Fruit fly (Drosophila melanogaster) whole organism, wandering third instar larva: ENCODE results near the gene BNIP3.

Source experiments
- Abd-B ChIP-seq: fragments of >200 bp; optimal IDR thresholded peaks from 2 replicates; lab custom pipeline; 2017; ENCODE audit warnings: missing biosample characterization, missing genetic modification characterization
- CG32264 ChIP-seq: fragments of 200-800 bp; sonication (Bioruptor generic); optimal IDR thresholded peaks from 2 replicates; lab custom pipeline; 2016; ENCODE audit warnings: missing biosample characterization, missing genetic modification characterization
- CG9705 ChIP-seq: fragments of 200-800 bp; sonication (Bioruptor generic); optimal IDR thresholded peaks from 2 replicates; lab custom pipeline; 2018; ENCODE audit warnings: missing biosample characterization, mild to moderate bottlenecking, missing genetic modification characterization
- CrebA ChIP-seq: fragments of 200-800 bp; sonication (Bioruptor generic); optimal IDR thresholded peaks from 2 replicates; lab custom pipeline; 2016; ENCODE audit warnings: missing biosample characterization, mild to moderate bottlenecking, missing genetic modification characterization, borderline replicate concordance
- Dfd ChIP-seq: fragments of >200 bp; optimal IDR thresholded peaks from 2 replicates; lab custom pipeline; 2017; ENCODE audit warnings: missing biosample characterization, missing genetic modification characterization
- Dif ChIP-seq: fragments of 200-275, 200-300 bp; sonication (Bioruptor generic); optimal IDR thresholded peaks from 2 replicates; lab custom pipeline; 2018; ENCODE audit warnings: missing biosample characterization, missing genetic modification characterization; ENCODE audit not compliant: partially characterized antibody
- GATAd ChIP-seq: sonication (Bioruptor generic); optimal IDR thresholded peaks from 2 replicates; lab custom pipeline; 2016; ENCODE audit warnings: missing biosample characterization, missing genetic modification characterization
- HLH106 ChIP-seq: fragments of 200-800 bp; optimal IDR thresholded peaks from 3 replicates; lab custom pipeline; 2019; ENCODE audit warnings: missing biosample characterization, mild to moderate bottlenecking, missing genetic modification characterization, moderate library complexity
- Hnf4 ChIP-seq: fragments of 200-800 bp; sonication (Bioruptor generic); optimal IDR thresholded peaks from 2 replicates; lab custom pipeline; 2016; ENCODE audit warnings: missing biosample characterization, mild to moderate bottlenecking, missing genetic modification characterization
- Hr78 ChIP-seq: fragments of >200 bp; optimal IDR thresholded peaks from 2 replicates; lab custom pipeline; 2017; ENCODE audit warnings: missing biosample characterization, missing genetic modification characterization
- Hr83 ChIP-seq: fragments of 200-300 bp; sonication (Bioruptor generic); optimal IDR thresholded peaks from 2 replicates; lab custom pipeline; 2016; ENCODE audit warnings: missing biosample characterization, mild to moderate bottlenecking, missing genetic modification characterization, moderate library complexity; ENCODE audit not compliant: poor library complexity, severe bottlenecking
- Jra ChIP-seq: sonication (Bioruptor generic); optimal IDR thresholded peaks from 2 replicates; lab custom pipeline; 2016; ENCODE audit warnings: missing biosample characterization, missing genetic modification characterization
- Mio ChIP-seq: sonication (Bioruptor generic); optimal IDR thresholded peaks from 2 replicates; lab custom pipeline; 2016; ENCODE audit warnings: missing biosample characterization, missing genetic modification characterization
- Myc ChIP-seq: fragments of >200 bp; optimal IDR thresholded peaks from 2 replicates; lab custom pipeline; 2017
- N ChIP-seq: fragments of >200 bp; optimal IDR thresholded peaks from 2 replicates; lab custom pipeline; 2018; ENCODE audit warnings: missing biosample characterization, missing external identifiers, missing genetic modification characterization
- OdsH ChIP-seq: fragments of 200-800 bp; sonication (Bioruptor generic); optimal IDR thresholded peaks from 2 replicates; lab custom pipeline; 2016; ENCODE audit warnings: missing biosample characterization, mild to moderate bottlenecking, missing genetic modification characterization
- Rel ChIP-seq, 2 experiments: fragments of 200-800 bp; sonication (Bioruptor generic) in 1 of 2; optimal IDR thresholded peaks; 2 replicates in 1 of 2; 3 replicates in 1 of 2; lab custom pipeline; 2016 to 2019; ENCODE audit warnings: mild to moderate bottlenecking in 2 of 2, missing biosample characterization in 2 of 2, missing genetic modification characterization in 2 of 2, moderate library complexity in 1 of 2
- Sp1 ChIP-seq: fragments of 200-800 bp; sonication (Bioruptor generic); optimal IDR thresholded peaks from 3 replicates; lab custom pipeline; 2019; ENCODE audit warnings: missing biosample characterization, mild to moderate bottlenecking, missing genetic modification characterization, moderate library complexity
- Vsx2 ChIP-seq: fragments of 200-300, 225-300 bp; sonication (Bioruptor generic); optimal IDR thresholded peaks from 2 replicates; lab custom pipeline; 2018; ENCODE audit warnings: missing biosample characterization, missing genetic modification characterization; ENCODE audit not compliant: partially characterized antibody
- br ChIP-seq: fragments of 200-800 bp; sonication (Bioruptor generic); optimal IDR thresholded peaks from 2 replicates; lab custom pipeline; 2016; ENCODE audit warnings: missing biosample characterization, missing genetic modification characterization
- brk ChIP-seq: fragments of 200-800 bp; sonication (Bioruptor generic); optimal IDR thresholded peaks from 2 replicates; lab custom pipeline; 2016; ENCODE audit warnings: missing biosample characterization, mild to moderate bottlenecking, missing genetic modification characterization
- dl ChIP-seq, 2 experiments: fragments of 175-275, 200-275 bp in 1 of 2; fragments of 200-275 bp in 1 of 2; sonication (Bioruptor generic); optimal IDR thresholded peaks; lab custom pipeline; 2018; ENCODE audit warnings: mild to moderate bottlenecking in 2 of 2, missing biosample characterization in 2 of 2, missing genetic modification characterization in 2 of 2, moderate library complexity in 2 of 2; ENCODE audit not compliant: partially characterized antibody in 2 of 2, insufficient read depth in 1 of 2
- dmrt93B ChIP-seq: fragments of 200-800 bp; sonication (Bioruptor generic); optimal IDR thresholded peaks from 2 replicates; lab custom pipeline; 2018; ENCODE audit warnings: missing biosample characterization, mild to moderate bottlenecking, missing genetic modification characterization
- dsf ChIP-seq: sonication (Bioruptor generic); optimal IDR thresholded peaks from 2 replicates; lab custom pipeline; 2016; ENCODE audit warnings: missing biosample characterization, missing genetic modification characterization, borderline replicate concordance
- ey ChIP-seq: fragments of 200-800 bp; sonication (Bioruptor generic); optimal IDR thresholded peaks from 2 replicates; lab custom pipeline; 2016; ENCODE audit warnings: missing biosample characterization, missing genetic modification characterization
- foxo ChIP-seq, 2 experiments: fragments of 200-800 bp; sonication (Bioruptor generic); optimal IDR thresholded peaks; 2 replicates in 1 of 2; 3 replicates in 1 of 2; lab custom pipeline; 2016 to 2017; ENCODE audit warnings: missing biosample characterization in 2 of 2, missing genetic modification characterization in 2 of 2
- fru ChIP-seq: fragments of 200-800 bp; sonication (Bioruptor generic); optimal IDR thresholded peaks from 3 replicates; lab custom pipeline; 2016; ENCODE audit warnings: missing biosample characterization, mild to moderate bottlenecking, missing genetic modification characterization
- h ChIP-seq: fragments of 200-800 bp; sonication (Bioruptor generic); optimal IDR thresholded peaks from 3 replicates; lab custom pipeline; 2016; ENCODE audit warnings: missing biosample characterization, mild to moderate bottlenecking, missing genetic modification characterization
- jim ChIP-seq: fragments of 175-275, 200-325 bp; sonication (Bioruptor generic); optimal IDR thresholded peaks from 2 replicates; lab custom pipeline; 2016; ENCODE audit warnings: missing biosample characterization, mild to moderate bottlenecking, missing genetic modification characterization
- lola ChIP-seq: fragments of >200 bp; optimal IDR thresholded peaks from 2 replicates; lab custom pipeline; 2017; ENCODE audit warnings: missing biosample characterization, missing genetic modification characterization
- pan ChIP-seq: fragments of >200 bp; optimal IDR thresholded peaks from 2 replicates; lab custom pipeline; 2017
- psq ChIP-seq: fragments of 200-800 bp; sonication (Bioruptor generic); optimal IDR thresholded peaks from 3 replicates; lab custom pipeline; 2017; ENCODE audit warnings: missing biosample characterization, mild to moderate bottlenecking, missing genetic modification characterization, moderate library complexity
- rgr ChIP-seq: fragments of 200-800 bp; sonication (Bioruptor generic); optimal IDR thresholded peaks from 3 replicates; lab custom pipeline; 2016; ENCODE audit warnings: missing biosample characterization, mild to moderate bottlenecking, missing genetic modification characterization
- sage ChIP-seq: fragments of 200-800 bp; sonication (Bioruptor generic); optimal IDR thresholded peaks from 2 replicates; lab custom pipeline; 2016; ENCODE audit warnings: missing biosample characterization, mild to moderate bottlenecking, missing genetic modification characterization
- sv ChIP-seq: fragments of 200-800 bp; sonication (Bioruptor generic); optimal IDR thresholded peaks from 3 replicates; lab custom pipeline; 2016; ENCODE audit warnings: missing biosample characterization, missing genetic modification characterization
- tai ChIP-seq: sonication (Bioruptor generic); optimal IDR thresholded peaks from 2 replicates; lab custom pipeline; 2016; ENCODE audit warnings: missing biosample characterization, missing genetic modification characterization
- usp ChIP-seq: fragments of >200 bp; optimal IDR thresholded peaks from 2 replicates; lab custom pipeline; 2017; ENCODE audit warnings: missing biosample characterization, missing genetic modification characterization
- woc ChIP-seq: sonication (Bioruptor generic); optimal IDR thresholded peaks from 2 replicates; lab custom pipeline; 2016; ENCODE audit warnings: missing biosample characterization, mild to moderate bottlenecking, missing genetic modification characterization

BNIP3 gene

DNA sequence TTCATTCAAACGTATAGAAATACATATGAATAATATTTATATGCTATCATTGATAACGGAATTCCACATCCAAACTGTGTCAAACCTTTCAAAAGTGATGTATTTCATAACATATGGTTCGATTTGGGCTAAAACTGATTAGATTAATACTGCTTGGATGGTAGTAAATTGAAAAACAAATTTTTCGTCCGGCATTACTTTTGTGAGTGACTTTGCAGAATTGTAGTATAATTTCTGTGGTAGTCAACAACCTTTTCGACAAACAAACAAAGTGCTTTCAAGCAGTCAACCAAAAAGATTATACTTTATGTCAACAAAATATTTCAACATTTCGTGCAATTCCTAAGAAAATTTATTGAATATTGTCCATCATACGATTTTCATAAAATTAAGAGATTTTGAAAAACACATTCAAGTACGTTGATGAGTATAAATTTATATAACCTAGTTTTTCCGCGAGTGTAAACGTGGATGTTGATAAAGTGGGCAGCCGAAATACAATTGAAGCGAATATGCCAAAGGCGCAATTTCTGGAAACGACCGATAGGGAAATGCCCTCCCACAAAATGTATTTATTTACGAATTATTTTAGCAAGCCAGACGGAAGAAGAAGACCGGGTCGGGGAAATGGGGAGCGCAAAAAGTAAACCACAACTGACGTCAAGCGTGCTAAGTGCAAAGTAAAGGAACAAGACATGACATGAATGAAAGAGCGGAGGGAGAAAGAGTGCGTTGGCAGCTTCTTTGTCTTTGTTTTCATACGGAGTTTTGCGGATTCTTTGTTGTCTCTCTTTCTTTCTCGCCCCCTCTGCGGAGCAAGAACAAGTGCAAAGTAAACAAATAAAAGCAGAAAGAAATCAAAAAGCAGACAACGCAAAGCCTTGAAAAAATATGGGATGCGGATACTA, 1.0 kb downstream of the BNIP3 start:
- TF ChIP-seq Abd-B (GFP tag; lab: Kevin White, UChicago) (no peak), jim (peak; percentile 82), Hr78 (GFP tag; lab: Kevin White, UChicago) (no peak), Vsx2 (GFP tag; lab: Kevin White, UChicago) (no peak), CG32264 (GFP tag; lab: Kevin White, UChicago) (no peak), foxo (GFP tag; optimal IDR thresholded peaks at IDR 0.05; lab: Kevin White, UChicago) (peak; percentile 56 to 60), tai (peak; percentile 41), ey (GFP tag; lab: Kevin White, UChicago) (peak; percentile 67), Myc (lab: Kevin White, UChicago) (no peak), OdsH (GFP tag; lab: Kevin White, UChicago) (peak; percentile 52), Dif (GFP tag; lab: Kevin White, UChicago) (peak; percentile 36), lola (GFP tag; lab: Kevin White, UChicago) (no peak), Jra (GFP tag; lab: Kevin White, UChicago) (no peak), dl (GFP tag; optimal IDR thresholded peaks at IDR 0.05; lab: Kevin White, UChicago; ENCODE audit: insufficient read depth in 1 of 2, partially characterized antibody in 2 of 2) (no peak), brk (GFP tag; lab: Kevin White, UChicago) (no peak), br (GFP tag; lab: Kevin White, UChicago) (peak; percentile 39), rgr (GFP tag; lab: Kevin White, UChicago) (peak; percentile 54), dsf (GFP tag; lab: Kevin White, UChicago) (no peak), Hr83 (peak; percentile 13), dmrt93B (GFP tag; lab: Kevin White, UChicago) (peak; percentile 8), CrebA (no peak), Rel (GFP tag; optimal IDR thresholded peaks at IDR 0.05; lab: Kevin White, UChicago) (no peak), Rel (tag; optimal IDR thresholded peaks at IDR 0.05; lab: Kevin White, UChicago) (peak; percentile 85), pan (no peak), h (GFP tag; lab: Kevin White, UChicago) (peak; percentile 32), Mio (GFP tag; lab: Kevin White, UChicago) (peak; percentile 11), sage (no peak), fru (GFP tag; lab: Kevin White, UChicago) (peak; percentile 78), Sp1 (peak; percentile 35), woc (GFP tag; lab: Kevin White, UChicago) (peak; percentile 11), Dfd (GFP tag; lab: Kevin White, UChicago) (no peak), HLH106 (tag; lab: Kevin White, UChicago) (peak; percentile 49), Hnf4 (peak; percentile 24), N (GFP tag; lab: Kevin White, UChicago) (no peak), sv (no peak), psq (GFP tag; lab: Kevin White, UChicago) (peak; percentile 100), GATAd (GFP tag; lab: Kevin White, UChicago) (no peak), usp (GFP tag; lab: Kevin White, UChicago) (no peak), CG9705 (GFP tag; lab: Kevin White, UChicago) (no peak)

DNA sequence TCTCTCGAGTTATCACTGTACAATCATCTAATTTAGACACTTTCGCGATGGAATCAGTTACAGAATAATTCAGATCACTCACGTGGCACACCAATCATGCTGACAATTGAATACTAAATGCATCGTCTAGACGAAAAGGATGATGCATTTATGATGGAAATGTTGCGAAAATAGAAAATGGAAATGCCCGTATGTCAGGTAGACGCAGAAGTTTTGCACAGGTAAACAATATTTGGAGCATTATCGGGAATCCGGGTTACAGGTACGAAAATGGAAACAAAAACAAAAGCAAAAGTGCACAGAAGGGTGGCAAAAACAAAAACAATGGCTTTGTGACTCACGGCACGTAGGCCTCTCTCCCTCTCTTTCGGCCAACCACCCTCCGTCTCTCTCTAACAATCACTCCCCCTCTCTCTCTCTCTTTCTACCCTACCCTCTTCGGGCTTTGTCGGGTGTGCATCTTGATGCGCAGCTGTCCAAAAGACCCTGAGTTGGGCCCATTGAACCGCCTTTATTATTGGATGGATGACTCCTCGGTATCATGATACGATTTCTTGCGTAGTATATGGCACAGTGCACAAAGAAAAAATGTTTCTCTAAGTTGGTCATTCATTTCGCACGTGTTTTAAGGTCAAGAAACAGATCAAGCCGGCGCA, 1.9 kb downstream of the BNIP3 start:
- TF ChIP-seq Hnf4 (peak; percentile 11), CrebA (peak; percentile 46), woc (GFP tag; lab: Kevin White, UChicago) (no peak), psq (GFP tag; lab: Kevin White, UChicago) (peak; percentile 86), Hr83 (peak; percentile 83), Dif (GFP tag; lab: Kevin White, UChicago) (peak; percentile 37), Jra (GFP tag; lab: Kevin White, UChicago) (peak; percentile 90), tai (no peak), Rel (GFP tag; optimal IDR thresholded peaks at IDR 0.05; lab: Kevin White, UChicago) (no peak), Rel (tag; optimal IDR thresholded peaks at IDR 0.05; lab: Kevin White, UChicago) (peak; percentile 84), dl (GFP tag; optimal IDR thresholded peaks at IDR 0.05; lab: Kevin White, UChicago; ENCODE audit: insufficient read depth in 1 of 2, partially characterized antibody in 2 of 2) (peak in 1 of 2 experiments; percentile 77)
